Worm (Caenorhabditis elegans) whole organism, young adult: ENCODE measurements around the gene F58H1.2.

Experiments used
- F33H1.4 ChIP-seq: fragments of 200-800 bp; sonication (Bioruptor generic); IDR thresholded peaks from 2 replicates; pipeline ENCODE4 v1.3.6; 2022; ENCODE audit warnings: missing genetic modification reagents, missing genetic modification characterization, missing compliant biosample characterization
- F49E8.2 ChIP-seq: sonication (generic microtip); optimal IDR thresholded peaks from 3 replicates; lab custom pipeline; 2017; ENCODE audit warnings: missing genetic modification characterization, mild to moderate bottlenecking, missing compliant biosample characterization, antibody characterized with exemption, moderate library complexity; ENCODE audit not compliant: insufficient read depth
- attf-6 ChIP-seq: fragments of 200-800 bp; sonication (Bioruptor generic); IDR thresholded peaks from 2 replicates; pipeline ENCODE4 v1.3.6; 2022; ENCODE audit warnings: missing genetic modification reagents, missing genetic modification characterization, missing compliant biosample characterization
- efl-1 ChIP-seq: fragments of 150-350 bp; optimal IDR thresholded peaks from 2 replicates; lab custom pipeline; 2014; ENCODE audit warnings: missing biosample characterization, missing genetic modification reagents, missing genetic modification characterization
- him-1 ChIP-seq: sonication (generic microtip); optimal IDR thresholded peaks from 2 replicates; lab custom pipeline; 2016; ENCODE audit warnings: missing genotype, missing genetic modification reagents, missing genetic modification characterization, missing compliant biosample characterization
- madf-6 ChIP-seq: fragments of 200-800 bp; sonication (Bioruptor generic); IDR thresholded peaks from 2 replicates; pipeline ENCODE4 v1.3.6; 2022; ENCODE audit warnings: missing genetic modification reagents, missing genetic modification characterization, missing compliant biosample characterization
- snpc-1.3 ChIP-seq: sonication (generic microtip); optimal IDR thresholded peaks from 2 replicates; lab custom pipeline; 2017; ENCODE audit warnings: missing genetic modification characterization, mild to moderate bottlenecking, missing compliant biosample characterization, antibody characterized with exemption, moderate library complexity, missing genotype, missing genetic modification reagents; ENCODE audit not compliant: insufficient read depth
- snpc-3.4 ChIP-seq: sonication (generic microtip); optimal IDR thresholded peaks from 2 replicates; lab custom pipeline; 2017; ENCODE audit warnings: missing genetic modification characterization, mild to moderate bottlenecking, missing compliant biosample characterization, antibody characterized with exemption, moderate library complexity, missing genotype, missing genetic modification reagents
- snpc-4 ChIP-seq, 5 experiments: fragments of 150-350 bp in 1 of 5; sonication (generic microtip) in 4 of 5; optimal IDR thresholded peaks; 2 replicates each; lab custom pipeline; 2014 to 2018; ENCODE audit warnings: missing genetic modification characterization in 5 of 5, missing biosample characterization in 3 of 5, antibody characterized with exemption in 2 of 5, mild to moderate bottlenecking in 2 of 5, missing compliant biosample characterization in 2 of 5, missing genotype in 2 of 5, moderate library complexity in 2 of 5, missing genetic modification reagents in 1 of 5
- ztf-6 ChIP-seq: fragments of 200-800 bp; sonication (Bioruptor generic); IDR thresholded peaks from 2 replicates; pipeline ENCODE4 v1.3.6; 2022; ENCODE audit warnings: missing genetic modification reagents, missing genetic modification characterization, missing compliant biosample characterization

F58H1.2 gene

DNA sequence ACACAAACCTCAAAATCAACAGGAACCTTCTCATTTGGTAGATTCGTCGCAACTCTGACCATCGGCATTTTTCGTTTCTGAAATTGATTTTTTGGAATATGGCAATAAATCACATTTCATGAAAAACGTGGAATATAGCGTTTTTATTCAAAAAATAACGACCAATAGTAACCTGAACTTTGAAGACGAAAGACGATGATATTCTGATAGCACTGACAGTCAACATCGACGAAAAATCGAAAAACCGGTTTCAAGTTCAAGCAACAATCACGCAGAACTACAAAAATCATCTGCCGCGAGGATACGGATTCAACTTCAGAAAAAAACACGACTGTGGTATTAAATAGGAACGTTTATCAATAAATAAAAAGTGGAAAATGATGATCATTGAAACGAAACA lies 49.3 kb downstream of the F58H1.2 start, which contains the start of gene mif-2:
mif-2 (minus strand) TSS at position 281 of the 400 bp plus-strand sequence.
- TF ChIP-seq attf-6 (GFP tag; lab: Robert Waterston, UW) (no peak), snpc-3.4 (peak; percentile 43), snpc-1.3 (tag; lab: Kevin White, UChicago) (peak; percentile 5), F49E8.2 (tag; lab: Kevin White, UChicago) (peak; percentile 19), ztf-6 (GFP tag; lab: Robert Waterston, UW) (no peak), him-1 (peak; percentile 14), F33H1.4 (GFP tag; lab: Robert Waterston, UW) (no peak), efl-1 (no peak), madf-6 (0 out of 2 replicates have a peak, but pooled peaks have one; percentile 5), snpc-4 (GFP tag; optimal IDR thresholded peaks at IDR 0.05; lab: Kevin White, UChicago) (no peak), snpc-4 (tag; optimal IDR thresholded peaks at IDR 0.05; lab: Kevin White, UChicago) (peak in 1 of 4 experiments; percentile 61)
